In the genomic region with DNA sequence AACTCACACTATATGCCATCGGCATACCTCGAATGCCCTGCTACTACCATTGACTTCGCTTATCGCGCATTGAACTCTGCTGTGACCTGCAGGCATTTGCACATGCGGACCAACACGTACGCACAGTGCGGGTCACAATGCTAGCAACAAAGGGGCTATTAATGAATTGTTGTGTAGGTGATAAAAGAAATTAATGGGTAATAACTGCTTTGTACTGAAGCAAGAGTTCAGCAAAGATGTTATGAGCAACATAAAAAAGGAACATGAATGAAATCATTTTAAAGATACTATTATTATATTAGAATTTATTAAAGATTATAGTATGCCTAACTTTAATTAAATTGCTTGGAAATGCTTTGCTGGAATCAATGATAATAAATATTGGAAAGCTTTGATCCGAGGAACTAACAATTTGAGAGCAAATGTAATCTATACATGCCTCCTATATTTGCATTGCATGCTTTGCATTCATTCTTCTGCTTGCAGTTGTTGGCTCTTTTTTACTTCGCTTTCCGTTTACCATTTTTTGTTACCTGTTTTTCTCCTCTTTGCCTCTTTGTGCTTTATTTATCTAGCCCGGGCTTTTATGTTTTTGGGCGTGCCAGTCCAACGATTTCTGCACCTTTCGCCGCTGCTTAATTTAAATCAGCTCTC, we compare ENCODE assay signal across 4 fruit fly cellular contexts.
TF ChIP-seq lines count a peak whose summit lies in the region.

No protein-coding gene starts in this region.

- TF ChIP-seq CTCF in whole organism, embryonic (GFP tag; optimal IDR thresholded peaks at IDR 0.05; lab: Kevin White, UChicago): no peak

TF ChIP-seq in whole organism, embryonic, 481 proteins besides CTCF, POLR2A, EP300 and RAD21:
- TF ChIP-seq CG32767 (GFP tag; IDR thresholded peaks at IDR 0.05; lab: Robert Waterston, UW) (0 out of 2 replicates have a peak, but pooled peaks have one; percentile 20), vvl (GFP tag; IDR thresholded peaks at IDR 0.05; lab: Robert Waterston, UW) (peak; percentile 25; the same call in 1 of the 2 replicates), hkb (optimal IDR thresholded peaks at IDR 0.05; lab: Kevin White, UChicago) (no peak), hkb (GFP tag; IDR thresholded peaks at IDR 0.05; lab: Robert Waterston, UW) (0 out of 2 replicates have a peak, but pooled peaks have one; percentile 9), lbe (GFP tag; optimal IDR thresholded peaks at IDR 0.05; lab: Kevin White, UChicago) (peak; percentile 4), CG11696 (GFP tag; IDR thresholded peaks at IDR 0.05; lab: Robert Waterston, UW) (peak; percentile 71), bsh (GFP tag; optimal IDR thresholded peaks at IDR 0.05; lab: Kevin White, UChicago) (peak in 1 of 2 experiments; percentile 53), CG11504 (tag; optimal IDR thresholded peaks at IDR 0.05; lab: Kevin White, UChicago) (peak; percentile 0), Pdp1 (GFP tag; optimal IDR thresholded peaks at IDR 0.05; lab: Kevin White, UChicago) (no peak), CHES-1-like (GFP tag; optimal IDR thresholded peaks at IDR 0.05; lab: Kevin White, UChicago) (no peak), Mrtf (GFP tag; IDR thresholded peaks at IDR 0.05; lab: Robert Waterston, UW) (no peak), nom (GFP tag; optimal IDR thresholded peaks at IDR 0.05; lab: Kevin White, UChicago) (peak; percentile 32), CG6689 (GFP tag; IDR thresholded peaks at IDR 0.05; lab: Robert Waterston, UW) (0 out of 2 replicates have a peak, but pooled peaks have one; percentile 7), Drgx (GFP tag; IDR thresholded peaks at IDR 0.05; lab: Robert Waterston, UW) (peak; percentile 37; the same call in 1 of the 2 replicates), zfh1 (GFP tag; IDR thresholded peaks at IDR 0.05; lab: Robert Waterston, UW) (0 out of 3 replicates have a peak, but pooled peaks have one; percentile 16), luna (GFP tag; optimal IDR thresholded peaks at IDR 0.05; lab: Kevin White, UChicago) (no peak), CG6175 (GFP tag; IDR thresholded peaks at IDR 0.05; lab: Robert Waterston, UW) (no peak), CG3726 (GFP tag; IDR thresholded peaks at IDR 0.05; lab: Robert Waterston, UW) (0 out of 3 replicates have a peak, but pooled peaks have one; percentile 37), pum (GFP tag; optimal IDR thresholded peaks at IDR 0.05; lab: Kevin White, UChicago) (no peak)

TF ChIP-seq in whole organism, prepupa, 60 proteins besides CTCF, POLR2A, EP300 and RAD21 (continues in another document):
- TF ChIP-seq CG6792 (GFP tag; optimal IDR thresholded peaks at IDR 0.05; lab: Kevin White, UChicago) (peak; percentile 52), CG8319 (GFP tag; optimal IDR thresholded peaks at IDR 0.05; lab: Kevin White, UChicago) (no peak), Sox15 (GFP tag; optimal IDR thresholded peaks at IDR 0.05; lab: Kevin White, UChicago) (peak; percentile 36), CG9139 (GFP tag; optimal IDR thresholded peaks at IDR 0.05; lab: Kevin White, UChicago) (peak; percentile 31), CG32006 (GFP tag; optimal IDR thresholded peaks at IDR 0.05; lab: Kevin White, UChicago) (peak; percentile 86), Gug (GFP tag; IDR thresholded peaks at IDR 0.05; lab: Robert Waterston, UW) (0 out of 2 replicates have a peak, but pooled peaks have one; percentile 41), CG10631 (GFP tag; optimal IDR thresholded peaks at IDR 0.05; lab: Kevin White, UChicago) (peak; percentile 65), CG15336 (GFP tag; IDR thresholded peaks at IDR 0.05; lab: Robert Waterston, UW) (peak; percentile 53), Ets21C (GFP tag; optimal IDR thresholded peaks at IDR 0.05; lab: Kevin White, UChicago) (no peak), Hr4 (GFP tag; optimal IDR thresholded peaks at IDR 0.05; lab: Kevin White, UChicago) (peak; percentile 72), fd85E (GFP tag; optimal IDR thresholded peaks at IDR 0.05; lab: Kevin White, UChicago) (no peak), Met (GFP tag; optimal IDR thresholded peaks at IDR 0.05; lab: Kevin White, UChicago) (peak; percentile 48), CG6163 (GFP tag; IDR thresholded peaks at IDR 0.05; lab: Robert Waterston, UW) (no peak; the same call in 2 of the 3 replicates), dsx (GFP tag; optimal IDR thresholded peaks at IDR 0.05; lab: Kevin White, UChicago; ENCODE audit: poor library complexity, severe bottlenecking) (peak; percentile 2), Sox14 (GFP tag; optimal IDR thresholded peaks at IDR 0.05; lab: Kevin White, UChicago) (peak; percentile 46), pdm3 (GFP tag; optimal IDR thresholded peaks at IDR 0.05; lab: Kevin White, UChicago) (peak; percentile 53), eg (GFP tag; IDR thresholded peaks at IDR 0.05; lab: Robert Waterston, UW) (peak; percentile 46; the same call in 1 of the 3 replicates), esn (GFP tag; optimal IDR thresholded peaks at IDR 0.05; lab: Kevin White, UChicago) (peak; percentile 51), topi (GFP tag; optimal IDR thresholded peaks at IDR 0.05; lab: Kevin White, UChicago) (no peak), CG1621 (tag; optimal IDR thresholded peaks at IDR 0.05; lab: Kevin White, UChicago) (peak; percentile 64)

TF ChIP-seq in whole organism, pupa, 21 proteins besides CTCF, POLR2A, EP300 and RAD21:
- TF ChIP-seq CG14655 (GFP tag; optimal IDR thresholded peaks at IDR 0.05; lab: Kevin White, UChicago) (peak; percentile 76), D1 (tag; optimal IDR thresholded peaks at IDR 0.05; lab: Kevin White, UChicago) (no peak), Snoo (tag; optimal IDR thresholded peaks at IDR 0.05; lab: Kevin White, UChicago) (peak; percentile 55), CG15710 (tag; optimal IDR thresholded peaks at IDR 0.05; lab: Kevin White, UChicago) (peak; percentile 75), CG8301 (tag; optimal IDR thresholded peaks at IDR 0.05; lab: Kevin White, UChicago) (peak; percentile 49), CG13204 (GFP tag; optimal IDR thresholded peaks at IDR 0.05; lab: Kevin White, UChicago) (peak; percentile 24), Pif1B (GFP tag; optimal IDR thresholded peaks at IDR 0.05; lab: Kevin White, UChicago) (peak; percentile 43), CG10348 (GFP tag; IDR thresholded peaks at IDR 0.05; lab: Robert Waterston, UW) (no peak), CG32121 (GFP tag; IDR thresholded peaks at IDR 0.05; lab: Robert Waterston, UW) (no peak; the same call in 1 of the 2 replicates), CG17806 (tag; optimal IDR thresholded peaks at IDR 0.05; lab: Kevin White, UChicago) (peak; percentile 57), Ets98B (GFP tag; IDR thresholded peaks at IDR 0.05; lab: Robert Waterston, UW) (no peak), gl (tag; optimal IDR thresholded peaks at IDR 0.05; lab: Kevin White, UChicago) (no peak), CG34367 (tag; optimal IDR thresholded peaks at IDR 0.05; lab: Kevin White, UChicago) (peak; percentile 55), rn (GFP tag; IDR thresholded peaks at IDR 0.05; lab: Robert Waterston, UW) (no peak), fd96Ca (GFP tag; IDR thresholded peaks at IDR 0.05; lab: Robert Waterston, UW) (no peak; the same call in 2 of the 3 replicates), CG9948 (tag; optimal IDR thresholded peaks at IDR 0.05; lab: Kevin White, UChicago) (peak; percentile 63), Pif1A (GFP tag; optimal IDR thresholded peaks at IDR 0.05; lab: Kevin White, UChicago) (peak; percentile 58), CG4496 (GFP tag; IDR thresholded peaks at IDR 0.05; lab: Robert Waterston, UW) (0 out of 3 replicates have a peak, but pooled peaks have one; percentile 29), CG12605 (GFP tag; IDR thresholded peaks at IDR 0.05; lab: Robert Waterston, UW) (no peak), EcR (GFP tag; optimal IDR thresholded peaks at IDR 0.05; lab: Kevin White, UChicago) (peak; percentile 94), CG8159 (tag; optimal IDR thresholded peaks at IDR 0.05; lab: Kevin White, UChicago) (peak; percentile 76)

TF ChIP-seq in whole organism, wandering third instar larva, 38 proteins besides CTCF, POLR2A, EP300 and RAD21 (continues in another document):
- TF ChIP-seq CG32264 (GFP tag; optimal IDR thresholded peaks at IDR 0.05; lab: Kevin White, UChicago) (no peak), Myc (optimal IDR thresholded peaks at IDR 0.05; lab: Kevin White, UChicago) (no peak), HLH106 (tag; optimal IDR thresholded peaks at IDR 0.05; lab: Kevin White, UChicago) (peak; percentile 18), dl (GFP tag; optimal IDR thresholded peaks at IDR 0.05; lab: Kevin White, UChicago; ENCODE audit: insufficient read depth in 1 of 2, partially characterized antibody in 2 of 2) (no peak), GATAd (GFP tag; optimal IDR thresholded peaks at IDR 0.05; lab: Kevin White, UChicago) (no peak), Jra (GFP tag; optimal IDR thresholded peaks at IDR 0.05; lab: Kevin White, UChicago) (no peak), Dif (GFP tag; optimal IDR thresholded peaks at IDR 0.05; lab: Kevin White, UChicago; ENCODE audit: partially characterized antibody) (no peak), usp (GFP tag; optimal IDR thresholded peaks at IDR 0.05; lab: Kevin White, UChicago) (no peak), dmrt93B (GFP tag; optimal IDR thresholded peaks at IDR 0.05; lab: Kevin White, UChicago) (peak; percentile 8), CrebA (GFP tag; optimal IDR thresholded peaks at IDR 0.05; lab: Kevin White, UChicago; ENCODE audit: borderline replicate concordance) (no peak), OdsH (GFP tag; optimal IDR thresholded peaks at IDR 0.05; lab: Kevin White, UChicago) (peak; percentile 29), tai (GFP tag; optimal IDR thresholded peaks at IDR 0.05; lab: Kevin White, UChicago) (no peak), pan (optimal IDR thresholded peaks at IDR 0.05; lab: Kevin White, UChicago) (no peak), Rel (GFP tag; optimal IDR thresholded peaks at IDR 0.05; lab: Kevin White, UChicago) (no peak), Rel (tag; optimal IDR thresholded peaks at IDR 0.05; lab: Kevin White, UChicago) (no peak), rgr (GFP tag; optimal IDR thresholded peaks at IDR 0.05; lab: Kevin White, UChicago) (peak; percentile 56), dsf (GFP tag; optimal IDR thresholded peaks at IDR 0.05; lab: Kevin White, UChicago; ENCODE audit: borderline replicate concordance) (no peak), woc (GFP tag; optimal IDR thresholded peaks at IDR 0.05; lab: Kevin White, UChicago) (no peak), psq (GFP tag; optimal IDR thresholded peaks at IDR 0.05; lab: Kevin White, UChicago) (peak; percentile 50), sage (GFP tag; optimal IDR thresholded peaks at IDR 0.05; lab: Kevin White, UChicago) (no peak), ey (GFP tag; optimal IDR thresholded peaks at IDR 0.05; lab: Kevin White, UChicago) (peak; percentile 13), Mio (GFP tag; optimal IDR thresholded peaks at IDR 0.05; lab: Kevin White, UChicago) (no peak), Abd-B (GFP tag; optimal IDR thresholded peaks at IDR 0.05; lab: Kevin White, UChicago) (no peak), Hr78 (GFP tag; optimal IDR thresholded peaks at IDR 0.05; lab: Kevin White, UChicago) (no peak), CG9705 (GFP tag; optimal IDR thresholded peaks at IDR 0.05; lab: Kevin White, UChicago) (no peak), N (GFP tag; optimal IDR thresholded peaks at IDR 0.05; lab: Kevin White, UChicago) (no peak), Hr83 (GFP tag; optimal IDR thresholded peaks at IDR 0.05; lab: Kevin White, UChicago; ENCODE audit: poor library complexity, severe bottlenecking) (no peak)
